Worm (Caenorhabditis elegans) whole organism, late embryonic: ENCODE data around the gene madf-5.
"Not testable (repeated sequence)": the region's sequence is repeated elsewhere in the genome, so short reads cannot be mapped to it uniquely, and the experiment has no call there.

Source experiments
- C08G9.2 ChIP-seq: sonication (generic microtip); optimal IDR thresholded peaks from 2 replicates; lab custom pipeline; 2016; ENCODE audit warnings: mild to moderate bottlenecking, missing genetic modification characterization, moderate library complexity, missing compliant biosample characterization
- F13H6.1 ChIP-seq: sonication (generic microtip); optimal IDR thresholded peaks from 2 replicates; lab custom pipeline; 2016; ENCODE audit warnings: missing genetic modification characterization, missing compliant biosample characterization
- K09A11.1 ChIP-seq: sonication (generic microtip); optimal IDR thresholded peaks from 2 replicates; lab custom pipeline; 2017; ENCODE audit warnings: antibody characterized with exemption, mild to moderate bottlenecking, missing genetic modification characterization, missing compliant biosample characterization; ENCODE audit not compliant: insufficient read depth
- T23F11.4 ChIP-seq: fragments of 200-800 bp; sonication (Bioruptor generic); optimal IDR thresholded peaks from 2 replicates; lab custom pipeline; 2018; ENCODE audit warnings: mild to moderate bottlenecking, missing genetic modification characterization, missing compliant biosample characterization
- Y22D7AL.16 ChIP-seq: sonication (generic microtip); optimal IDR thresholded peaks from 2 replicates; lab custom pipeline; 2016; ENCODE audit warnings: missing genetic modification characterization, missing compliant biosample characterization
- ahr-1 ChIP-seq: sonication (generic microtip); optimal IDR thresholded peaks from 2 replicates; lab custom pipeline; 2016; ENCODE audit warnings: missing genetic modification characterization, missing compliant biosample characterization
- ceh-14 ChIP-seq: sonication (generic microtip); optimal IDR thresholded peaks from 2 replicates; lab custom pipeline; 2016; ENCODE audit warnings: missing genotype, missing genetic modification characterization, missing compliant biosample characterization
- ceh-18 ChIP-seq: sonication (generic microtip); optimal IDR thresholded peaks from 2 replicates; lab custom pipeline; 2016; ENCODE audit warnings: missing genetic modification characterization, missing compliant biosample characterization
- ceh-19 ChIP-seq: fragments of 200-800 bp; sonication (Bioruptor generic); optimal IDR thresholded peaks from 2 replicates; lab custom pipeline; 2018; ENCODE audit warnings: mild to moderate bottlenecking, missing genetic modification characterization, missing compliant biosample characterization
- ceh-2 ChIP-seq: sonication (generic microtip); optimal IDR thresholded peaks from 2 replicates; lab custom pipeline; 2016; ENCODE audit warnings: missing genotype, missing genetic modification characterization, missing compliant biosample characterization
- ceh-31 ChIP-seq: sonication (generic microtip); optimal IDR thresholded peaks from 2 replicates; lab custom pipeline; 2016; ENCODE audit warnings: missing genetic modification characterization, missing compliant biosample characterization
- ceh-34 ChIP-seq: sonication (generic microtip); optimal IDR thresholded peaks from 2 replicates; lab custom pipeline; 2016; ENCODE audit warnings: mild to moderate bottlenecking, missing genetic modification characterization, missing compliant biosample characterization
- ceh-45 ChIP-seq: fragments of 200-800 bp; sonication (Bioruptor generic); IDR thresholded peaks from 2 replicates; pipeline ENCODE4 v1.3.6; 2022; ENCODE audit warnings: missing genetic modification reagents, missing genetic modification characterization, missing compliant biosample characterization
- ceh-9 ChIP-seq: sonication (generic microtip); optimal IDR thresholded peaks from 2 replicates; lab custom pipeline; 2016; ENCODE audit warnings: mild to moderate bottlenecking, missing genetic modification characterization, inconsistent platforms, missing compliant biosample characterization
- dve-1 ChIP-seq: sonication (generic microtip); optimal IDR thresholded peaks from 2 replicates; lab custom pipeline; 2017; ENCODE audit warnings: antibody characterized with exemption, mild to moderate bottlenecking, missing genetic modification characterization, missing compliant biosample characterization
- elt-2 ChIP-seq: sonication (generic microtip); optimal IDR thresholded peaks from 2 replicates; lab custom pipeline; 2016; ENCODE audit warnings: missing genetic modification reagents, missing genetic modification characterization, missing compliant biosample characterization
- ets-4 ChIP-seq: sonication (generic microtip); optimal IDR thresholded peaks from 2 replicates; lab custom pipeline; 2016; ENCODE audit warnings: missing genetic modification characterization, missing compliant biosample characterization
- fax-1 ChIP-seq: sonication (generic microtip); optimal IDR thresholded peaks from 2 replicates; lab custom pipeline; 2016; ENCODE audit warnings: missing genotype, missing genetic modification characterization, missing compliant biosample characterization
- gmeb-2 ChIP-seq: sonication (generic microtip); optimal IDR thresholded peaks from 2 replicates; lab custom pipeline; 2016; ENCODE audit warnings: missing genetic modification characterization, inconsistent platforms, missing compliant biosample characterization
- hlh-6 ChIP-seq: sonication (generic microtip); optimal IDR thresholded peaks from 2 replicates; lab custom pipeline; 2016; ENCODE audit warnings: missing genotype, missing genetic modification characterization, missing compliant biosample characterization
- hlh-8 ChIP-seq: sonication (generic microtip); optimal IDR thresholded peaks from 2 replicates; lab custom pipeline; 2016; ENCODE audit warnings: missing genotype, missing genetic modification characterization, missing compliant biosample characterization
- lim-6 ChIP-seq: sonication (generic microtip); optimal IDR thresholded peaks from 2 replicates; lab custom pipeline; 2016; ENCODE audit warnings: missing genetic modification characterization, missing compliant biosample characterization
- madf-2 ChIP-seq: sonication (generic microtip); optimal IDR thresholded peaks from 2 replicates; lab custom pipeline; 2017; ENCODE audit warnings: missing genetic modification characterization, missing compliant biosample characterization
- nfya-1 ChIP-seq: sonication (generic microtip); optimal IDR thresholded peaks from 2 replicates; lab custom pipeline; 2017; ENCODE audit warnings: missing genetic modification characterization, mild to moderate bottlenecking, missing compliant biosample characterization, antibody characterized with exemption, moderate library complexity
- nhr-11 ChIP-seq: fragments of 150-350 bp; optimal IDR thresholded peaks from 2 replicates; lab custom pipeline; 2014; ENCODE audit warnings: missing biosample characterization, missing genetic modification characterization
- nhr-232 ChIP-seq: sonication (generic microtip); optimal IDR thresholded peaks from 2 replicates; lab custom pipeline; 2016; ENCODE audit warnings: missing genetic modification characterization, missing compliant biosample characterization
- odd-2 ChIP-seq: sonication (generic microtip); optimal IDR thresholded peaks from 2 replicates; lab custom pipeline; 2017; ENCODE audit warnings: antibody characterized with exemption, mild to moderate bottlenecking, missing genetic modification characterization, missing compliant biosample characterization
- pat-9 ChIP-seq: fragments of 200-800 bp; sonication (Bioruptor generic); optimal IDR thresholded peaks from 2 replicates; lab custom pipeline; 2018; ENCODE audit warnings: mild to moderate bottlenecking, missing genetic modification characterization, moderate library complexity, missing compliant biosample characterization
- pha-2 ChIP-seq: sonication (generic microtip); optimal IDR thresholded peaks from 2 replicates; lab custom pipeline; 2017; ENCODE audit warnings: mild to moderate bottlenecking, missing genetic modification characterization, missing compliant biosample characterization
- pqm-1 ChIP-seq: sonication (generic microtip); optimal IDR thresholded peaks from 2 replicates; lab custom pipeline; 2016; ENCODE audit warnings: missing genetic modification characterization, missing compliant biosample characterization
- pros-1 ChIP-seq: fragments of 150-350 bp; optimal IDR thresholded peaks from 2 replicates; lab custom pipeline; 2014; ENCODE audit warnings: missing biosample characterization, missing genetic modification reagents, missing genetic modification characterization
- ref-2 ChIP-seq: sonication (generic microtip); optimal IDR thresholded peaks from 2 replicates; lab custom pipeline; 2016; ENCODE audit warnings: missing genetic modification characterization, missing compliant biosample characterization
- sdc-2 ChIP-seq: sonication (generic microtip); optimal IDR thresholded peaks from 2 replicates; lab custom pipeline; 2016; ENCODE audit warnings: missing genotype, missing genetic modification characterization, missing compliant biosample characterization
- sox-2 ChIP-seq: fragments of 200-800 bp; sonication (Bioruptor generic); IDR thresholded peaks from 2 replicates; pipeline ENCODE4 v1.3.6; 2022; ENCODE audit warnings: missing genetic modification reagents, missing genetic modification characterization, missing compliant biosample characterization
- syd-9 ChIP-seq: sonication (generic microtip); optimal IDR thresholded peaks from 2 replicates; lab custom pipeline; 2016; ENCODE audit warnings: mild to moderate bottlenecking, missing genetic modification characterization, moderate library complexity, missing compliant biosample characterization
- tbx-2 ChIP-seq: sonication (generic microtip); optimal IDR thresholded peaks from 2 replicates; lab custom pipeline; 2016; ENCODE audit warnings: missing genetic modification characterization, missing compliant biosample characterization
- tbx-7 ChIP-seq: sonication (generic microtip); optimal IDR thresholded peaks from 2 replicates; lab custom pipeline; 2016; ENCODE audit warnings: missing genotype, missing genetic modification characterization, missing compliant biosample characterization
- ttx-3 ChIP-seq: sonication (generic microtip); optimal IDR thresholded peaks from 2 replicates; lab custom pipeline; 2016; ENCODE audit warnings: missing genetic modification reagents, missing genetic modification characterization, missing compliant biosample characterization
- unc-3 ChIP-seq, 2 experiments: fragments of 200-800 bp in 1 of 2; sonication (Bioruptor generic) in 1 of 2; sonication (generic microtip) in 1 of 2; conservative IDR thresholded peaks in 1 of 2; optimal IDR thresholded peaks in 1 of 2; 2 replicates each; pipeline versions ENCODE4 v1.3.6 to Lab custom; 2016 to 2022; ENCODE audit warnings: missing compliant biosample characterization in 2 of 2, missing genetic modification characterization in 2 of 2, missing genetic modification reagents in 1 of 2
- unc-42 ChIP-seq: sonication (generic microtip); optimal IDR thresholded peaks from 2 replicates; lab custom pipeline; 2016; ENCODE audit warnings: missing genotype, missing genetic modification characterization, missing compliant biosample characterization
- unc-86 ChIP-seq: sonication (generic microtip); optimal IDR thresholded peaks from 2 replicates; lab custom pipeline; 2016; ENCODE audit warnings: missing genetic modification characterization, missing compliant biosample characterization
- zip-5 ChIP-seq: sonication (generic microtip); optimal IDR thresholded peaks from 2 replicates; lab custom pipeline; 2016; ENCODE audit warnings: missing genetic modification characterization, missing compliant biosample characterization
- ztf-16 ChIP-seq: sonication (generic microtip); optimal IDR thresholded peaks from 2 replicates; lab custom pipeline; 2017; ENCODE audit warnings: missing genetic modification characterization, missing compliant biosample characterization

madf-5 gene

DNA sequence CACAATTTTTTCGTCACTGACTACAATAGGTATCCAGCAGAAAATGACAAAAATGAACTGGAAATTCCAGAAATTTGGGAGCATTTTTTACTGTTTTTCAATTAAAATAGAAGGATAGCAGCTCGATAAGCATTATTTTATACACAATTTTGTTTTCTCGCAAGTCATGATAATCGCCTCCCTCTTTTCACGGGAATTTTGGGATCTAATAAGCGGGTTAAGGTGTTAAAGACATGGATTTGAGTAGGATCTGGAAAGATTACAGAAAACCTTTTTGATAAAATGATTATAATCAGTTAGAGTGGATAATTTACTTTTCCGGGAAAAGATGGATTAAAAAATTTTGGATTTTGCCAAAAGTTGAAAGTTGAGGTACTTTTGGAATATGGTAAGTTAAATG, 24.7 kb upstream of the madf-5 start, which contains the start of gene gcy-29:
gcy-29 (minus strand) TSS at position 101 of the 400 bp plus-strand sequence.
- TF ChIP-seq ets-4 (tag; lab: Kevin White, UChicago) (no peak), gmeb-2 (tag; lab: Kevin White, UChicago) (no peak), ahr-1 (tag; lab: Kevin White, UChicago) (no peak), elt-2 (tag; lab: Kevin White, UChicago) (no peak), C08G9.2 (tag; lab: Kevin White, UChicago) (no peak), ceh-34 (tag; lab: Kevin White, UChicago) (no peak), ttx-3 (tag; lab: Kevin White, UChicago) (no peak), pros-1 (tag; lab: Kevin White, UChicago) (no peak), dve-1 (tag; lab: Kevin White, UChicago) (no peak), lim-6 (tag; lab: Kevin White, UChicago) (no peak), F13H6.1 (tag; lab: Kevin White, UChicago) (no peak), ceh-18 (tag; lab: Kevin White, UChicago) (no peak), unc-3 (GFP tag; conservative IDR thresholded peaks at IDR 0.05; lab: Robert Waterston, UW) (no peak), unc-3 (tag; optimal IDR thresholded peaks at IDR 0.05; lab: Kevin White, UChicago) (no peak), syd-9 (tag; lab: Kevin White, UChicago) (no peak), sdc-2 (tag; lab: Kevin White, UChicago) (no peak), ceh-45 (no peak), ceh-19 (GFP tag; lab: Kevin White, UChicago) (no peak), unc-86 (tag; lab: Kevin White, UChicago) (no peak), nhr-11 (no peak), nhr-232 (tag; lab: Kevin White, UChicago) (no peak)

DNA sequence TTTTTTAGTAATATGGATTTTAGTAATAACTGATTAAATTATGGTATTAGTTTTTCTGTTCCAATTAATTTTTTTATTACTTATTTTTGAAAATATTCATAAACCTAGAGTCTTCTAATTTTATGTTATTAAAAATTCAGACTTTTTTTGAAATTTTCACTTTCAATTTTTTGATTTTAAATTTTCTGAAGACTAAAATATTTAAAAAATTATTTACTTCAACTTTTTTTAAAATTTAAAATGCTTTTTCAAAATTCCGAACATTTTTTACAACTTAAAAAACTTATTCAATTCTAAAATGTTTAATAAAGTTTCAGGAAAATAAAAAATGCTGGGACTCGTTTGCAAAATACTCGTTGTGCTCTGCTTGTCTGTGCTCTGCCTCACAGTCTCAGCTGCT, 22.8 kb upstream of the madf-5 start, which contains the start of gene nlp-41:
nlp-41 (plus strand) TSS at position 301 of the 400 bp plus-strand sequence.
- no peak for TF ChIP-seq ceh-34 (tag; lab: Kevin White, UChicago)
- no peak for TF ChIP-seq pat-9
- no peak for TF ChIP-seq dve-1 (tag; lab: Kevin White, UChicago)

DNA sequence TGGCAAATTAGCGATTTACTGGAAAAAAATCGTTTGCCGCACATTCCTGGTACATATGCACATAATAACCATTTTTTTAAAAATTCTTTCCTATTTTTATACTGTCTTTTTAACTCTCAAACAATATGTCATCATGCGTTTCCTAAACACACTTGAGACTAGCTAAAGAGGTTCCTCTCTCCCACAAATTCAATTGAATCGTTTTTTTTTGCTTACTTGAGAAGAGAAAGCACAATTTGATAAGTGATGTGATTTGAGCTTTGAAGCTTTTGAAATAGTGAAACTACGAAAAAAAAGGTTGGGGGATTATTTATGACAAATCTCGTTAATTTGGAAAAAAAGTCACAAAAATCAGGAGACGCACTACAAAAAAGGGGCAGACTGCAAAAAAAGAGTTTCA, 18.4 kb upstream of the madf-5 start:
- TF ChIP-seq ceh-9 (tag; lab: Kevin White, UChicago) (no peak), T23F11.4 (GFP tag; lab: Kevin White, UChicago) (no peak), tbx-2 (tag; lab: Kevin White, UChicago) (no peak), odd-2 (tag; lab: Kevin White, UChicago) (no peak), elt-2 (tag; lab: Kevin White, UChicago) (no peak), hlh-6 (no peak), K09A11.1 (tag; lab: Kevin White, UChicago) (no peak), syd-9 (tag; lab: Kevin White, UChicago) (no peak)

DNA sequence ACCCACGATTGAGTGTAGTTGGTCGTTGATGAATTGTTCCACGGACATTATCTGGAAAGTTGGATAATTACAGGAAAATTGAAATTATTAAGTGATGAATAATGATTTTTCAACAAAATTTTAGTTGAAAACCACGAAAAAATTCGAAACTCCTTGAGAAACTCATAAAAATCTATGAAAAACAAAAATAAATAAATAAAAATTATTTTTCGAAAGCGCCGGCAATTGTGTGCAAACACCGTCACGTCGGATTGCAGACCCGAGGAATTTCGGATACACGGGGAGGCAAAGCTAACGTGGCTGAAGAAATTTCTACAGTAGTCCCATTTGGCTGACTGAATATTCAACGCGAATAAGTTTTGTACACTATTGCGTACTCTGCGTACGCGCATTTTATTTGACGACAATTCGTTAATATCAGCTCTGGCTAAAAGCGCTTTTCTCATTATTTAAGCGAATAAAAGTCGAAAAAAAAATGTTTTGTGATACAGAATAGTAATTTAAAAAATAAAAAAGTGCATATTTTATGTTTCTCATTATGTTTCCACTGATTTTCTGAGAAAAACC, 11.8 kb upstream of the madf-5 start, which contains the start of gene mog-4:
mog-4 (minus strand) TSS at position 51 of the 567 bp plus-strand sequence.
- TF ChIP-seq hlh-8 (tag; lab: Kevin White, UChicago) = peak; percentile 78
- TF ChIP-seq elt-2 (tag; lab: Kevin White, UChicago) = peak; percentile 60
- peak; percentile 91 for TF ChIP-seq ceh-31 (tag; lab: Kevin White, UChicago)
- TF ChIP-seq ztf-16 (tag; lab: Kevin White, UChicago) = peak; percentile 60
- TF ChIP-seq zip-5 (tag; lab: Kevin White, UChicago) = peak; percentile 41
- peak; percentile 86 for TF ChIP-seq pqm-1
- TF ChIP-seq ceh-2 (tag; lab: Kevin White, UChicago) = peak; percentile 65
- TF ChIP-seq ref-2 (tag; lab: Kevin White, UChicago) = peak; percentile 60
- TF ChIP-seq madf-2 (tag; lab: Kevin White, UChicago) = peak; percentile 50
- TF ChIP-seq tbx-2 (tag; lab: Kevin White, UChicago) = peak; percentile 74
- peak; percentile 62; the same call in 1 of the 2 replicates for TF ChIP-seq unc-3 (GFP tag; conservative IDR thresholded peaks at IDR 0.05; lab: Robert Waterston, UW)
- not testable (repeated sequence) for TF ChIP-seq unc-3 (tag; optimal IDR thresholded peaks at IDR 0.05; lab: Kevin White, UChicago)
- peak; percentile 72 for TF ChIP-seq nfya-1 (tag; lab: Kevin White, UChicago)
- peak; percentile 80 for TF ChIP-seq ets-4 (tag; lab: Kevin White, UChicago)
- TF ChIP-seq ceh-18 (tag; lab: Kevin White, UChicago) = peak; percentile 85
- TF ChIP-seq unc-86 (tag; lab: Kevin White, UChicago) = peak; percentile 54
- peak; percentile 89 for TF ChIP-seq C08G9.2 (tag; lab: Kevin White, UChicago)
- peak; percentile 69; the same call in 1 of the 2 replicates for TF ChIP-seq ceh-45
- TF ChIP-seq ceh-34 (tag; lab: Kevin White, UChicago) = peak; percentile 76
- TF ChIP-seq ceh-14 = peak; percentile 82
- peak; percentile 9 for TF ChIP-seq Y22D7AL.16 (tag; lab: Kevin White, UChicago)
- TF ChIP-seq dve-1 (tag; lab: Kevin White, UChicago) = peak; percentile 5
- peak; percentile 67 for TF ChIP-seq tbx-7 (tag; lab: Kevin White, UChicago)
- TF ChIP-seq fax-1 (tag; lab: Kevin White, UChicago) = peak; percentile 47
- peak; percentile 13 for TF ChIP-seq sox-2
- peak; percentile 15 for TF ChIP-seq pha-2 (tag; lab: Kevin White, UChicago)
- TF ChIP-seq unc-42 (tag; lab: Kevin White, UChicago) = peak; percentile 89
